Fruit fly (Drosophila melanogaster): ENCODE measurements around the gene CG43050.

The CG43050 gene

dm6 chr2L:13145035-13145683 is 26.1 kb downstream of the CG43050 start (continued):
- no peak for TF ChIP-seq CG13287 (GFP tag; IDR thresholded peaks at IDR 0.05; ENCODE audit: partially characterized antibody)
- TF ChIP-seq eve (GFP tag; optimal IDR thresholded peaks at IDR 0.05), result no peak
- no peak for TF ChIP-seq vnd (GFP tag; IDR thresholded peaks at IDR 0.05; ENCODE audit: partially characterized antibody)
- TF ChIP-seq Dad (GFP tag; optimal IDR thresholded peaks at IDR 0.05), result peak; percentile 59
- peak; percentile 10 for TF ChIP-seq CG18011 (GFP tag; optimal IDR thresholded peaks at IDR 0.05)
- peak in 1 of 2 experiments; percentile 34 for TF ChIP-seq bsh (GFP tag; optimal IDR thresholded peaks at IDR 0.05)
- no peak for TF ChIP-seq CG9797 (GFP tag; optimal IDR thresholded peaks at IDR 0.05)
- peak; percentile 89 for TF ChIP-seq CG14014 (GFP tag; IDR thresholded peaks at IDR 0.05)
- TF ChIP-seq Dfd (GFP tag; optimal IDR thresholded peaks at IDR 0.05), result no peak
- TF ChIP-seq CoRest (tag; optimal IDR thresholded peaks at IDR 0.05), result peak; percentile 87
- peak; percentile 46 for TF ChIP-seq kay (GFP tag; optimal IDR thresholded peaks at IDR 0.05)
- peak; percentile 31 for TF ChIP-seq Jarid2 (GFP tag; optimal IDR thresholded peaks at IDR 0.05)
- TF ChIP-seq br (optimal IDR thresholded peaks at IDR 0.05), result no peak
- no peak for TF ChIP-seq CTCF (GFP tag; optimal IDR thresholded peaks at IDR 0.05)
- TF ChIP-seq CG7987 (GFP tag; optimal IDR thresholded peaks at IDR 0.05), result no peak
- peak; percentile 69 for TF ChIP-seq CG1792 (GFP tag; optimal IDR thresholded peaks at IDR 0.05)
- TF ChIP-seq az2 (GFP tag; optimal IDR thresholded peaks at IDR 0.05), result peak; percentile 39
- TF ChIP-seq ci (GFP tag; IDR thresholded peaks at IDR 0.05), result peak; percentile 37; the same call in 1 of the 3 replicates
- TF ChIP-seq CG11695 (GFP tag; IDR thresholded peaks at IDR 0.05), result peak; percentile 86
- TF ChIP-seq Meics (GFP tag; optimal IDR thresholded peaks at IDR 0.05), result peak; percentile 90
- TF ChIP-seq Vsx1 (GFP tag; optimal IDR thresholded peaks at IDR 0.05), result no peak
- no peak for TF ChIP-seq CG42726 (GFP tag; IDR thresholded peaks at IDR 0.05; ENCODE audit: partially characterized antibody)
- TF ChIP-seq CG10543 (GFP tag; optimal IDR thresholded peaks at IDR 0.05), result peak; percentile 73
- TF ChIP-seq stwl (tag; optimal IDR thresholded peaks at IDR 0.05), result no peak
- TF ChIP-seq HLHmδ (GFP tag; optimal IDR thresholded peaks at IDR 0.05), result no peak
- peak; percentile 80 for TF ChIP-seq CG13296 (GFP tag; optimal IDR thresholded peaks at IDR 0.05)
- peak; percentile 66 for TF ChIP-seq Sox100B (GFP tag; optimal IDR thresholded peaks at IDR 0.05)
- peak; percentile 66; the same call in 2 of the 3 replicates for TF ChIP-seq H15 (GFP tag; IDR thresholded peaks at IDR 0.05)
- TF ChIP-seq aop (GFP tag; IDR thresholded peaks at IDR 0.05), result no peak
- TF ChIP-seq ase (GFP tag; IDR thresholded peaks at IDR 0.05), result 0 out of 3 replicates have a peak, but pooled peaks have one; percentile 36
- TF ChIP-seq Max (GFP tag; optimal IDR thresholded peaks at IDR 0.05), result peak; percentile 64
- no peak for TF ChIP-seq CG2129 (GFP tag; IDR thresholded peaks at IDR 0.05; ENCODE audit: partially characterized antibody)
- no peak for TF ChIP-seq crol (GFP tag; IDR thresholded peaks at IDR 0.05)
- TF ChIP-seq CG10366 (GFP tag; IDR thresholded peaks at IDR 0.05), result peak; percentile 69
- peak; percentile 76 for TF ChIP-seq ttk (GFP tag; IDR thresholded peaks at IDR 0.05)
- no peak for TF ChIP-seq inv (GFP tag; IDR thresholded peaks at IDR 0.05; ENCODE audit: partially characterized antibody)
- peak; percentile 76 for TF ChIP-seq Xbp1 (GFP tag; optimal IDR thresholded peaks at IDR 0.05)
- peak; percentile 60 for TF ChIP-seq CG18476 (GFP tag; optimal IDR thresholded peaks at IDR 0.05)
- peak; percentile 89 for TF ChIP-seq cwo (GFP tag; optimal IDR thresholded peaks at IDR 0.05)
- peak; percentile 41 for TF ChIP-seq CG9437 (GFP tag; optimal IDR thresholded peaks at IDR 0.05)
- TF ChIP-seq Taf1 (GFP tag; IDR thresholded peaks at IDR 0.05), result 0 out of 2 replicates have a peak, but pooled peaks have one; percentile 39
- TF ChIP-seq sr (GFP tag; IDR thresholded peaks at IDR 0.05), result no peak
- peak; percentile 53 for TF ChIP-seq tx (GFP tag; optimal IDR thresholded peaks at IDR 0.05)
- TF ChIP-seq dati (GFP tag; IDR thresholded peaks at IDR 0.05), result no peak
- TF ChIP-seq tio (GFP tag; optimal IDR thresholded peaks at IDR 0.05), result peak; percentile 45
- TF ChIP-seq pnt (GFP tag; optimal IDR thresholded peaks at IDR 0.05), result peak; percentile 41
- peak; percentile 64 for TF ChIP-seq CG31224 (GFP tag; IDR thresholded peaks at IDR 0.05)
- no peak for TF ChIP-seq salm (tag; optimal IDR thresholded peaks at IDR 0.05)
- peak; percentile 73; the same call in 1 of the 2 replicates for TF ChIP-seq rib (GFP tag; IDR thresholded peaks at IDR 0.05)
- TF ChIP-seq Ravus (GFP tag; IDR thresholded peaks at IDR 0.05), result peak; percentile 70

Data from whole organism, embryonic.